Worm (Caenorhabditis elegans): ENCODE results near the gene npl-4.2.

DNA sequence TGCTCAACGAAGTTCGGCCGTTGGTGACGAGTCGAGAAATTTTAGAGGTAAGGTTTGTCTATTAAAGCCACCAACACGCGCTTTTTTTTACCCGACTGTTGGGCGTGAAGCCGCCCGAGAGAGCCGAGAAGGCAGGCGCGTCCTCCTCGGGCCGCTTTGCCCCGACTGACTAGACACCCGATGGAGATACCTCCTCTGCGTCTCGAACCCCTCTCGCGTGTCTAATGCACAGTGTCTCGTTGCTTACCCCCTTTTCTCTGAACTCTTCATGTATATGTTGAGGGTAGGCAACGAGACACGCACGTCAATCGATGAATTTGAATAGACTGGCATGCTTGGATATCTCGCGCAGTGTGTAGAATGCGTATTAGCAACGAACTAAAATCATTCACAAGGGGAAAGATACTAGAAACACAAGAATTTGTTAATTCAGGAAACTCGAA is 39.1 kb downstream of the npl-4.2 start:
- TF ChIP-seq elt-3 (tag; optimal IDR thresholded peaks at IDR 0.05), result no peak
- TF ChIP-seq unc-62 (GFP tag; optimal IDR thresholded peaks at IDR 0.05), result no peak
- TF ChIP-seq nhr-77 (tag; optimal IDR thresholded peaks at IDR 0.05), result no peak
- TF ChIP-seq skn-1 (tag; optimal IDR thresholded peaks at IDR 0.05), result no peak
- TF ChIP-seq lsy-2 (tag; optimal IDR thresholded peaks at IDR 0.05), result peak; percentile 74 to 86
- TF ChIP-seq aly-2 (tag; optimal IDR thresholded peaks at IDR 0.05), result no peak
- TF ChIP-seq ZK546.5 (tag; optimal IDR thresholded peaks at IDR 0.05), result no peak
- TF ChIP-seq snpc-4 (tag; optimal IDR thresholded peaks at IDR 0.05), result peak; percentile 66
- TF ChIP-seq R02D3.7 (tag; optimal IDR thresholded peaks at IDR 0.05), result no peak
- TF ChIP-seq nhr-11 (tag; optimal IDR thresholded peaks at IDR 0.05), result no peak
- peak; percentile 99 for TF ChIP-seq ama-1 (optimal IDR thresholded peaks at IDR 0.05)
- peak; percentile 50 for TF ChIP-seq ztf-11 (tag; optimal IDR thresholded peaks at IDR 0.05)
- peak; percentile 58 for TF ChIP-seq lin-39 (tag; optimal IDR thresholded peaks at IDR 0.05)
